Worm (Caenorhabditis elegans) whole organism, midembryonic: ENCODE measurements around the gene cysl-2.

Experiments used
- T22C8.4 ChIP-seq: fragments of 200-800 bp; sonication (Bioruptor generic); IDR thresholded peaks from 2 replicates; pipeline ENCODE4 v1.3.6; 2022; ENCODE audit warnings: missing genetic modification characterization, missing compliant biosample characterization
- cog-1 ChIP-seq: sonication (generic microtip); optimal IDR thresholded peaks from 2 replicates; lab custom pipeline; 2016; ENCODE audit warnings: missing genetic modification characterization, missing compliant biosample characterization
- flt-1 ChIP-seq: fragments of 200-800 bp; sonication (Bioruptor generic); IDR thresholded peaks from 2 replicates; pipeline ENCODE4 v1.3.6; 2022; ENCODE audit warnings: missing genetic modification characterization, missing compliant biosample characterization
- klf-2 ChIP-seq: fragments of 200-800 bp; sonication (Bioruptor generic); conservative IDR thresholded peaks from 2 replicates; pipeline ENCODE4 v1.3.6; 2022; ENCODE audit warnings: missing genetic modification reagents, missing genetic modification characterization, missing compliant biosample characterization
- med-1 ChIP-seq: sonication (generic microtip); optimal IDR thresholded peaks from 2 replicates; lab custom pipeline; 2017; ENCODE audit warnings: missing genetic modification characterization, mild to moderate bottlenecking, missing compliant biosample characterization, antibody characterized with exemption, missing genetic modification reagents; ENCODE audit not compliant: insufficient read depth
- ref-1 ChIP-seq: fragments of 200-800 bp; sonication (Bioruptor generic); conservative IDR thresholded peaks from 2 replicates; pipeline ENCODE4 v1.3.6; 2022; ENCODE audit warnings: missing genetic modification reagents, missing genetic modification characterization, missing compliant biosample characterization
- tab-1 ChIP-seq: fragments of 200-800 bp; sonication (Bioruptor generic); IDR thresholded peaks from 2 replicates; pipeline ENCODE4 v1.3.6; 2022; ENCODE audit warnings: missing genetic modification characterization, missing compliant biosample characterization
- ztf-23 ChIP-seq: fragments of 200-800 bp; sonication (Bioruptor generic); IDR thresholded peaks from 2 replicates; pipeline ENCODE4 v1.3.6; 2022; ENCODE audit warnings: missing genetic modification reagents, missing genetic modification characterization, missing compliant biosample characterization
- ztf-29 ChIP-seq: fragments of 200-800 bp; sonication (Bioruptor generic); IDR thresholded peaks from 2 replicates; pipeline ENCODE4 v1.3.6; 2022; ENCODE audit warnings: missing genetic modification reagents, missing genetic modification characterization, missing compliant biosample characterization

cysl-2 gene

DNA sequence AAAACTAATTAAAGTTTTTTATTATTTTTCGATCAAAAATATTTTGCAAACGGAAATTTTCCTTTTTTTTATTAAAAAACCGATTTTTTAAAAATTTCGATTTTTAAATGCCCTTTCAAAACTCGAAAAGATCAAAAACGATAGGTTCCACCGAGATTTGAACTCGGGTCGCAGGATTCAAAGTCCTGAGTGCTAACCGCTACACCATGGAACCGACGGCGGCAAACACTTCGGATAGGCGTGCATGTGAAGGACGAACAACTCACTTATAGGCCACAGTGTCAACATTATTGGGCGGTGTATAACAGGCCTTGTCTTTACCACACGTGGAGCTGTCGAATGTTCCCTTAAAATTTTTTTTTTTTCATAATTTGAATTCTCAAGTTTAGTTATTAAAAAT, 19.6 kb downstream of the cysl-2 start:
- TF ChIP-seq ref-1 (GFP tag; lab: Robert Waterston, UW) (no peak), tab-1 (GFP tag; lab: Robert Waterston, UW) (peak; percentile 64; the same call in 1 of the 2 replicates), flt-1 (GFP tag; lab: Robert Waterston, UW) (peak; percentile 81)

DNA sequence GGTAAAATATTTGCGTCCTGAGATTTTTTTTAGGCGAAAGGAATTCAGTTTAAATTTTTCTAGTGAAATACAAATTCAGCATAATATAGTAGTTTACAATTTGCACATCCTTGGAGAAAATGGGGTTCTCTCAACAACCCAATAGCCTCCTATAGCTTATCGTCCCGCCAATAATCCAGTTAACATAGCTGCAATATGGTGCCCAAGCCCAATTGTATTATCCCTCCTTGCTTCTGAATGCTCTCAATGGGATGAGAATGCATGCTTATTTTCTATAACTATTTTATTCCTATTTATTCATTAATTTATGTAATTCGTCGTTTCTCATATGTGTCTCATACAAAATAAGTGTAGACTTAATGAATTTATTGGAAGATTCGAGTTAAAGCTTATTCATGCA, 24.2 kb downstream of the cysl-2 start:
- TF ChIP-seq ref-1 (GFP tag; lab: Robert Waterston, UW) (no peak), ztf-29 (no peak), T22C8.4 (GFP tag; lab: Robert Waterston, UW) (no peak), cog-1 (tag; lab: Kevin White, UChicago) (no peak), flt-1 (GFP tag; lab: Robert Waterston, UW) (no peak), ztf-23 (GFP tag; lab: Robert Waterston, UW) (no peak), klf-2 (GFP tag; lab: Robert Waterston, UW) (no peak), tab-1 (GFP tag; lab: Robert Waterston, UW) (no peak), med-1 (GFP tag; lab: Kevin White, UChicago) (no peak)

DNA sequence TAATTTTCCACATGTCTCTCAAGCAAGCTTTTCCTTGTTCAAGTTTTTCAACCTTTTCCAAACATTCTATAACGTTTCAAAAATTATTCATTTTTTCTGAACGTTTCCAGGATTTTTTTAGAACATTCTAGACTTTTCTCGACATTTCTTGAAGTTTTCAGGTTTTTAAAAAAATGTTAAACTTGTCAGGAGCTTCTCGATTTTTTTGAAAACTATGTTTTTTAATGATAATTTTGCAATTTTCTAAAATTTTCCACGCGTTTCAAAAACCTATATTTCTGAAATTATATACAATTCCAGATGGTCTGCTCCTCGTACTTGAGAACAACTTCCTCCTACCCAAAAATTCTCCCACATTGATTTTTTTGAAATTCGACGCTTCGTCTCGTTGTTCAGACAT, 38.9 kb downstream of the cysl-2 start, which contains the start of gene dmsr-6:
TSS of gene dmsr-6 (plus strand) at position 301 of the 400 bp plus-strand sequence.
- TF ChIP-seq cog-1 (tag; lab: Kevin White, UChicago) = no peak
- no peak for TF ChIP-seq tab-1 (GFP tag; lab: Robert Waterston, UW)

ce11 chrII:14451934-14452333, 42.3 kb downstream of the cysl-2 start:
- TF ChIP-seq ztf-23 (GFP tag; lab: Robert Waterston, UW) (no peak), cog-1 (tag; lab: Kevin White, UChicago) (no peak), klf-2 (GFP tag; lab: Robert Waterston, UW) (no peak), flt-1 (GFP tag; lab: Robert Waterston, UW) (no peak), T22C8.4 (GFP tag; lab: Robert Waterston, UW) (no peak), ref-1 (GFP tag; lab: Robert Waterston, UW) (no peak), tab-1 (GFP tag; lab: Robert Waterston, UW) (no peak), med-1 (GFP tag; lab: Kevin White, UChicago) (no peak), ztf-29 (no peak)
